Worm (Caenorhabditis elegans): ENCODE results near the gene mltn-7.

The mltn-7 gene

DNA sequence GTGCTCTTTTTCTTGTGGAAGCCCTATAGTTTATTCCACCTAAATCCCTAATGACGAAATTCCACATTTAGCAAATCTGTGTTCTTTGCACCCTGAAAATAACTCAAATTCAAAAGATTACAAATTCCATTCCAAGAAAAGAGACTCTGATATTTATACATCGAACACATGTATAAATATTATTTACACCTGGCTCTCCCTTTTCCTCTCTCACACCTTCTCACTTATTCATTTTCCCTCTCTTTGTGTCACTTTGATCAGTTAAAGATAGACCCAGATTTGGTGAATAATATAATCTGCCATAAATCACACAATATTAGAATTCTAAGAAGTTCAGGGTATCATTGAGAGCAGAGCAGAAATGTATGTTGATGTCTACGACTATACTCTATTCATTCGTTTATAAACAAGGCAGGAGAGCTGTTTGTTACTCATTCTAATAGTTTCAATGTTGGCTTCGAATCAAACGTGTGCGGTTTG, 22.1 kb downstream of the mltn-7 start, which contains the start of gene nhr-254:
nhr-254 (plus strand) TSS at position 430 of the 480 bp plus-strand sequence.
- no peak for TF ChIP-seq aha-1 (tag; optimal IDR thresholded peaks at IDR 0.05)
- TF ChIP-seq nhr-20 (tag; optimal IDR thresholded peaks at IDR 0.05): peak; percentile 50
- peak; percentile 47 for TF ChIP-seq nhr-71 (tag; optimal IDR thresholded peaks at IDR 0.05)
- TF ChIP-seq egl-27 (tag; optimal IDR thresholded peaks at IDR 0.05): no peak
- peak; percentile 38 for TF ChIP-seq pax-3 (tag; optimal IDR thresholded peaks at IDR 0.05)
- peak; percentile 63 for TF ChIP-seq fkh-8 (tag; optimal IDR thresholded peaks at IDR 0.05)
- peak; percentile 35 for TF ChIP-seq hlh-4 (tag; optimal IDR thresholded peaks at IDR 0.05)
- peak; percentile 59 for TF ChIP-seq nhr-47 (tag; optimal IDR thresholded peaks at IDR 0.05)
- TF ChIP-seq unc-30 (tag; optimal IDR thresholded peaks at IDR 0.05): no peak
- TF ChIP-seq dsc-1 (tag; optimal IDR thresholded peaks at IDR 0.05): peak; percentile 47

DNA sequence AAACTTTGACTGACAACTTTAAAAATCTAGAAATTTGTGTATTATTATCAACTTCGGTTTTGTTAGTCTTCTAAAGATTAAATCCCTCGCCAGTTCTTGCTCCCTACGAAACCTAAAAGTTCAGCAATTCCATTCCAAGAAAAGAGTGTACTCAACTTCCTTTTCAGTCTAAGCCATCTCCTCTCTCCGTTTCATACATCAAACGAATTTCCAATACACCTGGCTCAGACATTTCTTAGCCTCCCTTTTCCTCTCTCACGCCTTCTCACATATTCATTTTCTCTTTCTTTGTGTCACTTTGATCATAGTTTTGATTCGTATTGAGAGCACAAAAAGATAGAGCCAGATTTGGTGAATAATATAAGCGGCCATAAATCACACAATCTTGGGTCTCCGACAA, 26.2 kb downstream of the mltn-7 start, which contains the start of gene nhr-253:
nhr-253 (plus strand) TSS at position 285 of the 400 bp plus-strand sequence.
- TF ChIP-seq Y116A8C.19 (tag; optimal IDR thresholded peaks at IDR 0.05; ENCODE audit: borderline replicate concordance) (no peak), dsc-1 (tag; optimal IDR thresholded peaks at IDR 0.05) (peak; percentile 36), nhr-20 (tag; optimal IDR thresholded peaks at IDR 0.05) (peak; percentile 33), jun-1 (tag; optimal IDR thresholded peaks at IDR 0.05) (no peak), nhr-47 (tag; optimal IDR thresholded peaks at IDR 0.05) (peak; percentile 70), ztf-4 (tag; optimal IDR thresholded peaks at IDR 0.05) (no peak), fkh-8 (tag; optimal IDR thresholded peaks at IDR 0.05) (peak; percentile 82)

ce11 chrV:399721-400120, 29.6 kb downstream of the mltn-7 start, which contains the start of gene scl-27:
Gene scl-27 (plus strand): TSS chrV:400021.
- TF ChIP-seq snpc-4 (tag; optimal IDR thresholded peaks at IDR 0.05) (no peak), ztf-4 (tag; optimal IDR thresholded peaks at IDR 0.05) (no peak), grh-1 (GFP tag; IDR thresholded peaks at IDR 0.05) (no peak), lin-35 (GFP tag; optimal IDR thresholded peaks at IDR 0.05) (no peak), nhr-90 (tag; optimal IDR thresholded peaks at IDR 0.05; ENCODE audit: poor library complexity) (no peak), sox-4 (tag; optimal IDR thresholded peaks at IDR 0.05) (no peak), skn-1 (tag; optimal IDR thresholded peaks at IDR 0.05) (no peak), lsy-2 (tag; optimal IDR thresholded peaks at IDR 0.05) (no peak), lin-15B (tag; optimal IDR thresholded peaks at IDR 0.05) (no peak), lir-3 (tag; optimal IDR thresholded peaks at IDR 0.05; ENCODE audit: poor library complexity) (no peak), ceh-88 (GFP tag; IDR thresholded peaks at IDR 0.05) (no peak), ztf-11 (tag; optimal IDR thresholded peaks at IDR 0.05) (no peak), C34B4.2 (tag; optimal IDR thresholded peaks at IDR 0.05) (no peak), fkh-8 (tag; optimal IDR thresholded peaks at IDR 0.05) (no peak), unc-86 (tag; optimal IDR thresholded peaks at IDR 0.05) (no peak), mab-9 (GFP tag; IDR thresholded peaks at IDR 0.05) (no peak), nhr-47 (tag; optimal IDR thresholded peaks at IDR 0.05) (no peak)

DNA sequence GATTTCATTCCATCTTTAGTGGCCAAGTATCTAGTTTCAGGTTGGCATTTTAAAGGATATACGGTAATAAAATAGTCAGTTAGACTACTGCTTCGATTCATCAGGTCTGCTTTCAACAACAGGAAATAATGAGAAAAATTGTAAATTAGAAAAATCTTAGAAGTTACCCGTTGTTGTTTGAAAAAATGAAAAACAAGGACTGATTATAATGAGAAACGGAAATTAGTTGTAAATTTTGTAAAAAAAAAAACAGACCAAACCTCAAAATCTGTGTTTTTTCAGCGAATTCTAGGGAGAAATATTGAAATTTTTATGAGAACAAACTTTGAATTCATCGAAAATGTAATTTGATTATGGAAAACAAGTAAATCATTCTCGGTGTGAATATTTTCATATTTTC, 32.9 kb downstream of the mltn-7 start, which contains the start of gene srh-62:
srh-62 (minus strand) TSS at position 101 of the 400 bp plus-strand sequence.
- TF ChIP-seq nhr-84 (tag; optimal IDR thresholded peaks at IDR 0.05): no peak
- no peak for TF ChIP-seq nhr-47 (tag; optimal IDR thresholded peaks at IDR 0.05)
- no peak for TF ChIP-seq elt-3 (tag; optimal IDR thresholded peaks at IDR 0.05)
- TF ChIP-seq efl-1 (optimal IDR thresholded peaks at IDR 0.05): no peak
- TF ChIP-seq efl-1 (GFP tag; optimal IDR thresholded peaks at IDR 0.05 in 1 of 2): no peak
- TF ChIP-seq C04F5.9 (tag; optimal IDR thresholded peaks at IDR 0.05): no peak
- TF ChIP-seq ztf-4 (tag; optimal IDR thresholded peaks at IDR 0.05): no peak
- TF ChIP-seq pag-3 (tag; optimal IDR thresholded peaks at IDR 0.05; ENCODE audit: borderline replicate concordance, insufficient read depth): no peak

ce11 chrV:404210-404669, 34.1 kb downstream of the mltn-7 start, which contains the start of gene nhr-252:
Gene nhr-252 (plus strand): TSS chrV:404619.
- TF ChIP-seq pqm-1 (tag; optimal IDR thresholded peaks at IDR 0.05) (no peak), nhr-85 (tag) (no peak), unc-98 (GFP tag; IDR thresholded peaks at IDR 0.05) (no peak), C04F5.9 (tag; optimal IDR thresholded peaks at IDR 0.05) (no peak), vab-15 (tag; optimal IDR thresholded peaks at IDR 0.05) (no peak), nhr-12 (tag; optimal IDR thresholded peaks at IDR 0.05) (no peak), ceh-8 (GFP tag; optimal IDR thresholded peaks at IDR 0.05) (no peak), lin-13 (GFP tag; optimal IDR thresholded peaks at IDR 0.05) (no peak), zag-1 (tag; optimal IDR thresholded peaks at IDR 0.05) (no peak), efl-3 (GFP tag; optimal IDR thresholded peaks at IDR 0.05) (no peak), fkh-10 (GFP tag; optimal IDR thresholded peaks at IDR 0.05) (no peak), egl-13 (tag; optimal IDR thresholded peaks at IDR 0.05) (no peak), efl-1 (optimal IDR thresholded peaks at IDR 0.05) (no peak), efl-1 (GFP tag; optimal IDR thresholded peaks at IDR 0.05 in 1 of 2) (peak in 1 of 2 experiments; percentile 83), sox-4 (tag; optimal IDR thresholded peaks at IDR 0.05) (no peak), pag-3 (tag; optimal IDR thresholded peaks at IDR 0.05; ENCODE audit: borderline replicate concordance, insufficient read depth) (no peak), hlh-4 (tag; optimal IDR thresholded peaks at IDR 0.05) (no peak)

Data from whole organism, L1 larva.